Worm (Caenorhabditis elegans) whole organism, L4 larva: Measurements from ENCODE around the gene F44E5.5.

Source experiments
- F37D6.2 ChIP-seq: sonication (generic microtip); optimal IDR thresholded peaks from 2 replicates; lab custom pipeline; 2016; ENCODE audit warnings: mild to moderate bottlenecking, missing genetic modification characterization, missing compliant biosample characterization
- F44E2.7 ChIP-seq: fragments of 200-800 bp; sonication (Bioruptor generic); IDR thresholded peaks from 2 replicates; pipeline ENCODE4 v2.1.2; 2022; ENCODE audit warnings: missing genetic modification characterization, missing compliant biosample characterization
- T20F7.1 ChIP-seq: fragments of 200-800 bp; sonication (Bioruptor generic); optimal IDR thresholded peaks from 2 replicates; lab custom pipeline; 2018; ENCODE audit warnings: mild to moderate bottlenecking, missing genetic modification characterization, missing compliant biosample characterization
- Y48G9A.11 ChIP-seq: fragments of 200-800 bp; sonication (Bioruptor generic); IDR thresholded peaks from 2 replicates; pipeline ENCODE4 v1.3.6; 2022; ENCODE audit warnings: missing genetic modification reagents, missing genetic modification characterization, missing compliant biosample characterization
- Y5F2A.4 ChIP-seq: fragments of 200-800 bp; sonication (Bioruptor generic); optimal IDR thresholded peaks from 2 replicates; lab custom pipeline; 2018; ENCODE audit warnings: mild to moderate bottlenecking, missing genetic modification characterization, missing compliant biosample characterization
- aha-1 ChIP-seq: fragments of 150-350 bp; peaks from one replicate; lab custom pipeline; 2014; ENCODE audit warnings: missing biosample characterization, missing genetic modification characterization
- aly-2 ChIP-seq: sonication (generic microtip); optimal IDR thresholded peaks from 2 replicates; lab custom pipeline; 2018; ENCODE audit warnings: missing biosample characterization, missing genetic modification characterization
- ceh-28 ChIP-seq: fragments of 150-350 bp; optimal IDR thresholded peaks from 2 replicates; lab custom pipeline; 2014; ENCODE audit warnings: missing biosample characterization, missing genetic modification reagents, missing genetic modification characterization
- ctbp-1 ChIP-seq: fragments of 200-800 bp; sonication (Bioruptor generic); IDR thresholded peaks from 2 replicates; pipeline ENCODE4 v1.3.6; 2022; ENCODE audit warnings: missing genetic modification reagents, missing genetic modification characterization, missing compliant biosample characterization
- daf-19 ChIP-seq: fragments of 200-800 bp; sonication (Bioruptor generic); conservative IDR thresholded peaks from 2 replicates; pipeline ENCODE4 v1.3.6; 2022; ENCODE audit warnings: missing genetic modification characterization, missing compliant biosample characterization
- dmd-8 ChIP-seq: fragments of 200-800 bp; sonication (Bioruptor generic); IDR thresholded peaks from 2 replicates; pipeline ENCODE4 v1.3.6; 2022; ENCODE audit warnings: missing genetic modification characterization, missing compliant biosample characterization
- dmd-9 ChIP-seq: fragments of 200-800 bp; sonication (Bioruptor generic); IDR thresholded peaks from 2 replicates; pipeline ENCODE4 v1.3.6; 2022; ENCODE audit warnings: missing genetic modification reagents, missing genetic modification characterization, missing compliant biosample characterization
- dve-1 ChIP-seq: sonication (generic microtip); optimal IDR thresholded peaks from 2 replicates; lab custom pipeline; 2017; ENCODE audit warnings: antibody characterized with exemption, mild to moderate bottlenecking, missing genetic modification characterization, missing compliant biosample characterization; ENCODE audit not compliant: insufficient read depth
- egl-43 ChIP-seq: fragments of 200-800 bp; sonication (Bioruptor generic); IDR thresholded peaks from 2 replicates; pipeline ENCODE4 v1.3.6; 2022; ENCODE audit warnings: missing genetic modification reagents, missing genetic modification characterization, missing compliant biosample characterization
- hmg-1.1 ChIP-seq: fragments of 200-800 bp; sonication (Bioruptor generic); IDR thresholded peaks from 2 replicates; pipeline ENCODE4 v1.3.6; 2022; ENCODE audit warnings: missing genetic modification reagents, missing genetic modification characterization, missing compliant biosample characterization
- lin-1 ChIP-seq: fragments of 200-800 bp; sonication (Bioruptor generic); IDR thresholded peaks from 2 replicates; pipeline ENCODE4 v1.3.6; 2022; ENCODE audit warnings: missing genetic modification reagents, missing genetic modification characterization, missing compliant biosample characterization
- lin-39 ChIP-seq: fragments of 150-350 bp; optimal IDR thresholded peaks from 2 replicates; lab custom pipeline; 2014; ENCODE audit warnings: missing biosample characterization, missing genetic modification reagents, missing genetic modification characterization
- madf-9 ChIP-seq: fragments of 200-800 bp; sonication (Bioruptor generic); conservative IDR thresholded peaks from 2 replicates; pipeline ENCODE4 v1.3.6; 2022; ENCODE audit warnings: missing genetic modification reagents, missing genetic modification characterization, missing compliant biosample characterization
- mxl-3 ChIP-seq: fragments of 200-800 bp; sonication (Bioruptor generic); optimal IDR thresholded peaks from 2 replicates; lab custom pipeline; 2018; ENCODE audit warnings: mild to moderate bottlenecking, missing genetic modification characterization, missing compliant biosample characterization
- nhr-11 ChIP-seq: fragments of 150-350 bp; optimal IDR thresholded peaks from 2 replicates; lab custom pipeline; 2014; ENCODE audit warnings: missing biosample characterization, missing genetic modification characterization
- nhr-48 ChIP-seq: sonication (generic microtip); optimal IDR thresholded peaks from 2 replicates; lab custom pipeline; 2016; ENCODE audit warnings: mild to moderate bottlenecking, missing genetic modification characterization, missing compliant biosample characterization
- nhr-6 ChIP-seq: fragments of 150-350 bp; optimal IDR thresholded peaks from 2 replicates; lab custom pipeline; 2014; ENCODE audit warnings: missing biosample characterization, missing genetic modification characterization
- nhr-77 ChIP-seq: fragments of 150-350 bp; optimal IDR thresholded peaks from 2 replicates; lab custom pipeline; 2014; ENCODE audit warnings: missing biosample characterization, missing genetic modification characterization
- pha-4 ChIP-seq, 2 experiments: fragments of 150-350 bp in 1 of 2; fragments of 200-800 bp in 1 of 2; sonication (Bioruptor generic) in 1 of 2; IDR thresholded peaks in 1 of 2; optimal IDR thresholded peaks in 1 of 2; 2 replicates each; pipeline versions ENCODE4 v1.3.6 to Lab custom; 2014 to 2022; ENCODE audit warnings: missing genetic modification characterization in 2 of 2, missing genetic modification reagents in 2 of 2, missing biosample characterization in 1 of 2, missing compliant biosample characterization in 1 of 2
- php-3 ChIP-seq: fragments of 200-800 bp; sonication (Bioruptor generic); IDR thresholded peaks from 2 replicates; pipeline ENCODE4 v1.3.6; 2022; ENCODE audit warnings: missing genetic modification reagents, missing genetic modification characterization, missing compliant biosample characterization
- sdz-12 ChIP-seq: fragments of 200-800 bp; sonication (Bioruptor generic); optimal IDR thresholded peaks from 2 replicates; lab custom pipeline; 2018; ENCODE audit warnings: mild to moderate bottlenecking, missing genetic modification characterization, missing compliant biosample characterization
- skn-1 ChIP-seq: fragments of 150-350 bp; optimal IDR thresholded peaks from 2 replicates; lab custom pipeline; 2014; ENCODE audit warnings: missing biosample characterization, missing genetic modification characterization
- snpc-4 ChIP-seq: fragments of 150-350 bp; optimal IDR thresholded peaks from 2 replicates; lab custom pipeline; 2014; ENCODE audit warnings: missing biosample characterization, missing genetic modification characterization
- spr-1 ChIP-seq: sonication (generic microtip); optimal IDR thresholded peaks from 2 replicates; lab custom pipeline; 2016; ENCODE audit warnings: mild to moderate bottlenecking, missing genetic modification characterization, missing compliant biosample characterization
- spr-3 ChIP-seq: fragments of 200-800 bp; sonication (Bioruptor generic); optimal IDR thresholded peaks from 2 replicates; lab custom pipeline; 2018; ENCODE audit warnings: mild to moderate bottlenecking, missing genetic modification characterization, missing compliant biosample characterization
- tag-97 ChIP-seq: fragments of 200-800 bp; sonication (Bioruptor generic); IDR thresholded peaks from 2 replicates; pipeline ENCODE4 v1.3.6; 2022; ENCODE audit warnings: missing genetic modification characterization, missing compliant biosample characterization
- tra-1 ChIP-seq: fragments of 200-800 bp; sonication (Bioruptor generic); IDR thresholded peaks from 2 replicates; pipeline ENCODE4 v1.3.6; 2022; ENCODE audit warnings: missing genetic modification reagents, missing genetic modification characterization, missing compliant biosample characterization
- unc-130 ChIP-seq: sonication (generic microtip); optimal IDR thresholded peaks from 2 replicates; lab custom pipeline; 2016; ENCODE audit warnings: missing genetic modification reagents, missing genetic modification characterization, missing compliant biosample characterization
- unc-39 ChIP-seq: sonication (generic microtip); optimal IDR thresholded peaks from 2 replicates; lab custom pipeline; 2017; ENCODE audit warnings: missing biosample characterization, missing genetic modification characterization
- zag-1 ChIP-seq: fragments of 150-350 bp; optimal IDR thresholded peaks from 2 replicates; lab custom pipeline; 2014; ENCODE audit warnings: missing biosample characterization, missing genetic modification characterization
- zfp-2 ChIP-seq: sonication (generic microtip); optimal IDR thresholded peaks from 2 replicates; lab custom pipeline; 2016; ENCODE audit warnings: mild to moderate bottlenecking, missing genetic modification characterization, missing compliant biosample characterization

Gene F44E5.5

ce11 chrII:11714728-11715127 is 44.7 kb upstream of the F44E5.5 start:
- TF ChIP-seq tag-97 (GFP tag; lab: Robert Waterston, UW) (no peak), snpc-4 (tag; lab: Kevin White, UChicago) (peak; percentile 56)

- TF ChIP-seq zfp-2 (tag; lab: Kevin White, UChicago) (no peak), lin-1 (GFP tag; lab: Robert Waterston, UW) (no peak), lin-39 (tag; lab: Kevin White, UChicago) (no peak), hmg-1.1 (no peak), dmd-9 (no peak), nhr-48 (no peak), pha-4 (GFP tag; IDR thresholded peaks at IDR 0.05; lab: Robert Waterston, UW) (no peak), pha-4 (tag; optimal IDR thresholded peaks at IDR 0.05; lab: Kevin White, UChicago) (no peak), ctbp-1 (no peak), madf-9 (GFP tag; lab: Robert Waterston, UW) (no peak), unc-130 (GFP tag; lab: Kevin White, UChicago) (no peak), tra-1 (GFP tag; lab: Robert Waterston, UW) (no peak), nhr-77 (tag; lab: Kevin White, UChicago) (no peak), dve-1 (no peak), nhr-6 (no peak), nhr-11 (tag; lab: Kevin White, UChicago) (no peak), F44E2.7 (GFP tag; lab: Robert Waterston, UW) (no peak), Y48G9A.11 (peak; percentile 76), T20F7.1 (peak; percentile 91), mxl-3 (GFP tag; lab: Kevin White, UChicago) (no peak), aly-2 (no peak), spr-3 (GFP tag; lab: Kevin White, UChicago) (peak; percentile 93), php-3 (GFP tag; lab: Robert Waterston, UW) (no peak), sdz-12 (GFP tag; lab: Kevin White, UChicago) (no peak), F37D6.2 (no peak), dmd-8 (GFP tag; lab: Robert Waterston, UW) (no peak), spr-1 (tag; lab: Kevin White, UChicago) (peak; percentile 95), Y5F2A.4 (GFP tag; lab: Kevin White, UChicago) (no peak), skn-1 (no peak), unc-39 (tag; lab: Kevin White, UChicago) (no peak), egl-43 (GFP tag; lab: Robert Waterston, UW) (no peak)
Observed at ce11 chrII:11719533-11719932, 39.9 kb upstream of the F44E5.5 start.

ce11 chrII:11720102-11720501 is 39.4 kb upstream of the F44E5.5 start, which contains the start of gene F13D12.3:
Gene F13D12.3 (plus strand): TSS chrII:11720402.
- TF ChIP-seq aha-1 (tag; lab: Kevin White, UChicago) (peak; percentile 21), sdz-12 (GFP tag; lab: Kevin White, UChicago) (no peak)

- peak; percentile 71 for TF ChIP-seq Y48G9A.11
- peak; percentile 87 for TF ChIP-seq T20F7.1
- TF ChIP-seq ceh-28 (tag; lab: Kevin White, UChicago) = no peak
- peak; percentile 77 for TF ChIP-seq spr-3 (GFP tag; lab: Kevin White, UChicago)
- no peak for TF ChIP-seq daf-19 (GFP tag; lab: Robert Waterston, UW)
- TF ChIP-seq spr-1 (tag; lab: Kevin White, UChicago) = peak; percentile 89
- TF ChIP-seq zag-1 (tag; lab: Kevin White, UChicago) = no peak
Observed at ce11 chrII:11720819-11721218, 38.6 kb upstream of the F44E5.5 start.
